Worm (Caenorhabditis elegans) whole organism, young adult: Measurements from ENCODE around the gene sri-62.
A peak's percentile ranks its signal among the peaks of the same experiment; 100 is the strongest.
"Not testable (repeated sequence)": the region's sequence is repeated elsewhere in the genome, so short reads cannot be mapped to it uniquely, and the experiment has no call there.

Experiments
- B0035.1 ChIP-seq: sonication (generic microtip); optimal IDR thresholded peaks from 2 replicates; lab custom pipeline; 2016; ENCODE audit warnings: missing genetic modification characterization, mild to moderate bottlenecking, missing compliant biosample characterization, missing genotype, missing genetic modification reagents
- B0261.1 ChIP-seq: sonication (generic microtip); optimal IDR thresholded peaks from 2 replicates; lab custom pipeline; 2016; ENCODE audit warnings: mild to moderate bottlenecking, missing genetic modification characterization, moderate library complexity, missing compliant biosample characterization
- F23B12.7 ChIP-seq: sonication (generic microtip); optimal IDR thresholded peaks from 2 replicates; lab custom pipeline; 2017; ENCODE audit warnings: missing genetic modification characterization, mild to moderate bottlenecking, missing compliant biosample characterization, antibody characterized with exemption, moderate library complexity; ENCODE audit not compliant: insufficient read depth
- F52B5.7 ChIP-seq: sonication (generic microtip); optimal IDR thresholded peaks from 2 replicates; lab custom pipeline; 2016; ENCODE audit warnings: mild to moderate bottlenecking, missing genetic modification characterization, missing compliant biosample characterization
- Y53F4B.3 ChIP-seq: fragments of 200-800 bp; sonication (Bioruptor generic); IDR thresholded peaks from 2 replicates; pipeline ENCODE4 v1.3.6; 2022; ENCODE audit warnings: missing genetic modification reagents, missing genetic modification characterization, missing compliant biosample characterization
- ZK185.1 ChIP-seq: sonication (generic microtip); optimal IDR thresholded peaks from 2 replicates; lab custom pipeline; 2016; ENCODE audit warnings: mild to moderate bottlenecking, missing genetic modification characterization, missing compliant biosample characterization; ENCODE audit not compliant: poor library complexity, severe bottlenecking
- aptf-2 ChIP-seq: fragments of 200-800 bp; sonication (Bioruptor generic); conservative IDR thresholded peaks from 2 replicates; pipeline ENCODE4 v1.3.6; 2022; ENCODE audit warnings: missing genetic modification reagents, missing genetic modification characterization, missing compliant biosample characterization
- atf-7 ChIP-seq: sonication (generic microtip); optimal IDR thresholded peaks from 2 replicates; lab custom pipeline; 2017; ENCODE audit warnings: mild to moderate bottlenecking, missing genetic modification characterization, missing compliant biosample characterization
- athp-1 ChIP-seq: sonication (generic microtip); optimal IDR thresholded peaks from 2 replicates; lab custom pipeline; 2017; ENCODE audit warnings: mild to moderate bottlenecking, missing genetic modification characterization, missing compliant biosample characterization
- attf-5 ChIP-seq: fragments of 200-800 bp; sonication (Bioruptor generic); optimal IDR thresholded peaks from 2 replicates; lab custom pipeline; 2018; ENCODE audit warnings: mild to moderate bottlenecking, missing genetic modification characterization, missing compliant biosample characterization
- bed-1 ChIP-seq: fragments of 200-800 bp; sonication (Bioruptor generic); IDR thresholded peaks from 2 replicates; pipeline ENCODE4 v1.3.6; 2022; ENCODE audit warnings: missing genetic modification reagents, missing genetic modification characterization, missing compliant biosample characterization
- ceh-40 ChIP-seq: fragments of 200-800 bp; sonication (Bioruptor generic); IDR thresholded peaks from 2 replicates; pipeline ENCODE4 v1.3.6; 2022; ENCODE audit warnings: missing genetic modification characterization, missing compliant biosample characterization
- dox-1 ChIP-seq: fragments of 200-800 bp; sonication (Bioruptor generic); IDR thresholded peaks from 2 replicates; pipeline ENCODE4 v1.3.6; 2022; ENCODE audit warnings: missing genetic modification reagents, missing genetic modification characterization, missing compliant biosample characterization
- efl-1 ChIP-seq: fragments of 150-350 bp; optimal IDR thresholded peaks from 2 replicates; lab custom pipeline; 2014; ENCODE audit warnings: missing biosample characterization, missing genetic modification reagents, missing genetic modification characterization
- egrh-3 ChIP-seq: fragments of 200-800 bp; sonication (Bioruptor generic); IDR thresholded peaks from 2 replicates; pipeline ENCODE4 v1.3.6; 2022; ENCODE audit warnings: missing genetic modification reagents, missing genetic modification characterization, missing compliant biosample characterization
- ekl-4 ChIP-seq: fragments of 200-800 bp; sonication (Bioruptor generic); IDR thresholded peaks from 2 replicates; pipeline ENCODE4 v1.3.6; 2022; ENCODE audit warnings: missing genetic modification reagents, missing genetic modification characterization, missing compliant biosample characterization
- hlh-26 ChIP-seq: fragments of 200-800 bp; sonication (Bioruptor generic); conservative IDR thresholded peaks from 2 replicates; pipeline ENCODE4 v1.3.6; 2022; ENCODE audit warnings: missing genetic modification reagents, missing genetic modification characterization, missing compliant biosample characterization
- lsy-27 ChIP-seq: sonication (generic microtip); optimal IDR thresholded peaks from 2 replicates; lab custom pipeline; 2017; ENCODE audit warnings: missing genetic modification characterization, mild to moderate bottlenecking, missing compliant biosample characterization, antibody characterized with exemption, missing genotype, borderline replicate concordance; ENCODE audit not compliant: insufficient read depth
- madf-3 ChIP-seq: fragments of 200-800 bp; sonication (Bioruptor generic); IDR thresholded peaks from 2 replicates; pipeline ENCODE4 v1.3.6; 2022; ENCODE audit warnings: missing genetic modification reagents, missing genetic modification characterization, missing compliant biosample characterization
- madf-6 ChIP-seq: fragments of 200-800 bp; sonication (Bioruptor generic); IDR thresholded peaks from 2 replicates; pipeline ENCODE4 v1.3.6; 2022; ENCODE audit warnings: missing genetic modification reagents, missing genetic modification characterization, missing compliant biosample characterization
- madf-8 ChIP-seq: fragments of 200-800 bp; sonication (Bioruptor generic); conservative IDR thresholded peaks from 2 replicates; pipeline ENCODE4 v1.3.6; 2022; ENCODE audit warnings: missing genetic modification reagents, missing genetic modification characterization, missing compliant biosample characterization
- nhr-80 ChIP-seq: sonication (generic microtip); optimal IDR thresholded peaks from 2 replicates; lab custom pipeline; 2016; ENCODE audit warnings: missing genetic modification characterization, missing compliant biosample characterization
- rcor-1 ChIP-seq: fragments of 200-800 bp; sonication (Bioruptor generic); IDR thresholded peaks from 2 replicates; pipeline ENCODE4 v1.3.6; 2022; ENCODE audit warnings: missing genetic modification reagents, missing genetic modification characterization, missing compliant biosample characterization
- rec-8 ChIP-seq, 2 experiments: sonication (generic microtip); optimal IDR thresholded peaks; 2 replicates each; lab custom pipeline; 2016; ENCODE audit warnings: mild to moderate bottlenecking in 2 of 2, missing genetic modification characterization in 2 of 2, missing genetic modification reagents in 2 of 2, missing genotype in 2 of 2, missing biosample characterization in 1 of 2, missing compliant biosample characterization in 1 of 2, moderate library complexity in 1 of 2
- snpc-4 ChIP-seq, 5 experiments: fragments of 150-350 bp in 1 of 5; sonication (generic microtip) in 4 of 5; optimal IDR thresholded peaks; 2 replicates each; lab custom pipeline; 2014 to 2018; ENCODE audit warnings: missing genetic modification characterization in 5 of 5, missing biosample characterization in 3 of 5, antibody characterized with exemption in 2 of 5, mild to moderate bottlenecking in 2 of 5, missing compliant biosample characterization in 2 of 5, missing genotype in 2 of 5, moderate library complexity in 2 of 5, missing genetic modification reagents in 1 of 5
- tbx-9 ChIP-seq: sonication (generic microtip); optimal IDR thresholded peaks from 2 replicates; lab custom pipeline; 2016; ENCODE audit warnings: borderline replicate concordance, missing genetic modification characterization, inconsistent platforms, missing compliant biosample characterization
- zfh-2 ChIP-seq: fragments of 200-800 bp; sonication (Bioruptor generic); conservative IDR thresholded peaks from 2 replicates; pipeline ENCODE4 v1.3.6; 2022; ENCODE audit warnings: missing genetic modification reagents, missing genetic modification characterization, missing compliant biosample characterization
- ztf-26 ChIP-seq: sonication (generic microtip); optimal IDR thresholded peaks from 2 replicates; lab custom pipeline; 2017; ENCODE audit warnings: missing genetic modification characterization, missing compliant biosample characterization

sri-62 gene

DNA sequence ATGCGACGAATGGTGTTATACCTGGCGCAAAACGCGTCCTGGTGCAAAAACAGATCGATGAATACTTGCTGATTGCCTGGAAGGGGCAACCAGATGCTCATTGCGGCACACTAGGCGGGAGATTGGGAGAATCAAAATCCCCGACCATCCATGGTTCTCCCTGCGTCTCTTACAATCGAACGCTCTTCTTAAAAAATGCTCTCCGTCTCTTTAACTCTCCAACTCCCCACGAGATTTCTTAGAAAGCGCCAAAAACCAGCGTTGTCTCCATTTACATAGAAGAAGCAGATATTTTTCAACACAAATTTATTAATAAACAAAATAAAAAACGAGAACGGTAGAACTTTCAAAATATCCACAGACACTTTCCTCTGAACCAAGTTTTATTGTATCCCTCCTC is 17.2 kb downstream of the sri-62 start, which contains the start of gene F34D6.1:
F34D6.1 (minus strand) TSS at position 101 of the 400 bp plus-strand sequence.
- no peak for TF ChIP-seq ztf-26 (tag; lab: Kevin White, UChicago)
- TF ChIP-seq, all 124 proteins: peak for 0

DNA sequence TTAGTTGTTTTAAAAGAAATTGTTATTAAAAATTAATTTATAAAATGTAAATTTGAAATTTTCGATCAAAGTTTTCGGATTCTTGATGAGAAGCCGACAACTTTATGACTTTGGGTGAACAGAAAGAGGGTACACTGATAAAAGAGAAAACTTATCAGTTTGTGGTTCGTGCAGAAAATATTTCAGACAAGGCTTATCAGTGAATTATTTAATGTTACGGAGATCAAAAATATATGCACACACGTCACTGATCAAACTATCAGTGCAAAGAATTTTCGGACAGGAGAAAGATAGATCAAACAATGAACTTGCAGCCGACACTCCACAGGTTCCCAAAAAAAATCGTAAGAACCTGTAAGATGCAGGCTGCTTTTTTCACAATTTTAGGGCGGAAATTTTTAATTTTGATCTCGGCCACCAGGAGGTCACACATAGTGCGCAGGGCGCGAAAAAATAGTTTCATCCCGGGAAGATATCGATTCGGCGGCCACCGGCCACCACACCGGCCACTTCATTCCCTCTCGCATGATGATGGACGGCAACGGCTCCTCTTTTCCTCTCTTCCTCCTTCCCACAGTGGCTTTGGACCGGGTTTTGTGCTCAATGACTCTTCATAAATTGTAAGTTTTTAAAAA is 20.6 kb downstream of the sri-62 start, which contains the start of gene F22E5.17:
F22E5.17 (plus strand) TSS at position 508 of the 635 bp plus-strand sequence.
- TF ChIP-seq attf-5 (GFP tag; lab: Kevin White, UChicago) = no peak
- TF ChIP-seq ekl-4 (GFP tag; lab: Robert Waterston, UW) = 0 out of 2 replicates have a peak, but pooled peaks have one; percentile 10
- no peak for TF ChIP-seq snpc-4 (GFP tag; optimal IDR thresholded peaks at IDR 0.05; lab: Kevin White, UChicago)
- peak in 1 of 4 experiments; percentile 36 for TF ChIP-seq snpc-4 (tag; optimal IDR thresholded peaks at IDR 0.05; lab: Kevin White, UChicago)
- 0 out of 2 replicates have a peak, but pooled peaks have one; percentile 17 for TF ChIP-seq dox-1 (GFP tag; lab: Robert Waterston, UW)
- TF ChIP-seq atf-7 = peak; percentile 36
- TF ChIP-seq F52B5.7 (tag; lab: Kevin White, UChicago) = no peak
- TF ChIP-seq madf-8 (GFP tag; lab: Robert Waterston, UW) = peak; percentile 62
- peak; percentile 74 for TF ChIP-seq madf-6 (GFP tag; lab: Robert Waterston, UW)
- TF ChIP-seq B0035.1 (tag; lab: Kevin White, UChicago) = no peak
- peak; percentile 77 for TF ChIP-seq aptf-2
- TF ChIP-seq madf-3 (GFP tag; lab: Robert Waterston, UW) = no peak
- no peak for TF ChIP-seq athp-1 (tag; lab: Kevin White, UChicago)
- TF ChIP-seq nhr-80 (tag; lab: Kevin White, UChicago) = peak; percentile 84
- no peak for TF ChIP-seq rcor-1 (GFP tag; lab: Robert Waterston, UW)
- TF ChIP-seq ceh-40 (GFP tag; lab: Robert Waterston, UW) = no peak
- peak; percentile 63 for TF ChIP-seq efl-1 (GFP tag; lab: Kevin White, UChicago)

DNA sequence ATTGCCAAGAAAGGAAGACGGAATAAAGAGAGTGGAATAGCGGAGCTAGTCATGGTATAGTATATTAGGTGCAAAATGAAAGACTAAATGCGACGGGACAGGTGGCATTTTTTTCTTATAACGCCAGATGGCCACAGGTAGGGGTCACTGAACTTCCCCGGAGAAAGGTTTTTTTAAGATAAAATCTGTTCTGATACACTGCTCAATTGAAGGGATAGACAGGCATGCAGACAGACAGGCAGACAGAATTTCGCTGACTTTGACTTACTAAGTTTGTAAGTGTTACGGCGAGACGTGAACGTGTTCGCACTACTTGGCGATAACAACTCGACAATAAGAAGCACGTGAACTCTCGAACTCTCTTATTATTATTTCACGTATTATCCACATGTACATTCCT is 24.7 kb downstream of the sri-62 start, which contains the start of the genes F22E5.20 and F22E5.1:
F22E5.20 (minus strand) TSS at position 101 of the 400 bp plus-strand sequence.
F22E5.1 (plus strand) TSS at position 242 of the 400 bp plus-strand sequence.
- TF ChIP-seq madf-6 (GFP tag; lab: Robert Waterston, UW); B0261.1; Y53F4B.3: not testable (repeated sequence)

DNA sequence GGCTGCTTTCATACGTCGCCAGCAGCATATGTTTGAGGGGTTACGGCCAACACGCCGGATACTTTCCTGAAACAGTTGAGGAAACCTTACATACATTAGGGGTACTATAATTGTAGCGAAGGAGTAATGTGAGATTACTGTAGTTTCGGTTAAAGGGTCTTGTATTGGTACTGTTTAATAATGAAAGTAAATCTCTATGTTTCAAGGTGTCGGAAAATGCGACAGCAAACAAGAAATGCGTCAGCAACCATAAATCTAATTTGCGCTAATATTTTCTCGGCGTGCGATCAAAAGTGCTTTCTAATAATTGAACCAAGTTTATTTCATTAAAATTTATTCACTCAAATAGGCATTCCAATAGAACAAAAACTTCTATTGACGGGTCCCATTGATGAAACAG is 26.0 kb downstream of the sri-62 start, which contains the start of gene sri-57:
sri-57 (minus strand) TSS at position 101 of the 400 bp plus-strand sequence.
- not testable (repeated sequence) for TF ChIP-seq tbx-9 (tag; lab: Kevin White, UChicago); egrh-3 (GFP tag; lab: Robert Waterston, UW); lsy-27

DNA sequence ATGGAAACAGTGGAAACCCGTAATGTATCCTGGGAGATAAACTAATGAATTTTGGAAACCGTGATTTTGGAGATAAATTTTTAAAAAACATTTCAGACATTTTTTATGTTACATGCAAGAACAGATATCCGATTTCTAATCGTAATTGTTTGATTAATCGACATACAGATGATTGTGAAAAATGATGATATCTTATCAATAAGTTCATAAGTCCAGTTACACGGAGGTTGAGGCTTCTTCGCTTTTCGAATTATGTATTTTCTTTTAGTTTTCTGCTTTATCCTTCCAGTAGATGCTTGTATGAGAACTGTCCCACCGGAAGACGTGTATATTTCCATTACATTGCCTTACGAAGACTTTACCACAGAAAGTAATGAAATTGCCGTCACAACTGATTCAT is 32.7 kb downstream of the sri-62 start, which contains the start of gene F22E5.22:
F22E5.22 (plus strand) TSS at position 301 of the 400 bp plus-strand sequence.
- TF ChIP-seq bed-1 (GFP tag; lab: Robert Waterston, UW) (no peak), rec-8 (tag; optimal IDR thresholded peaks at IDR 0.05; lab: Kevin White, UChicago) (no peak), zfh-2 (GFP tag; lab: Robert Waterston, UW) (no peak), hlh-26 (GFP tag; lab: Robert Waterston, UW) (no peak), ZK185.1 (tag; lab: Kevin White, UChicago) (no peak), F23B12.7 (no peak)
- TF ChIP-seq, all 124 proteins: peak for 0
